Fruit fly (Drosophila melanogaster) whole organism, embryonic: ENCODE data around the gene CG14147.

Experiments used
- Atf6 ChIP-seq: fragments of 200-800 bp; sonication (Bioruptor generic); IDR thresholded peaks from 2 replicates; pipeline ENCODE4 v1.3.6; 2022; ENCODE audit warnings: missing biosample characterization, missing genetic modification characterization
- BEAF-32 ChIP-seq: fragments of 200-800 bp; sonication (Bioruptor generic); optimal IDR thresholded peaks from 3 replicates; lab custom pipeline; 2017; ENCODE audit warnings: missing biosample characterization, missing genetic modification characterization, mild to moderate bottlenecking, moderate library complexity, missing genetic modification reagents
- Bteb2 ChIP-seq: fragments of 200-800 bp; sonication (Bioruptor generic); optimal IDR thresholded peaks from 2 replicates; lab custom pipeline; 2016; ENCODE audit warnings: missing biosample characterization, missing genetic modification characterization
- CG10321 ChIP-seq: fragments of 200-800 bp; sonication (Bioruptor generic); IDR thresholded peaks from 2 replicates; pipeline ENCODE4 v1.3.6; 2022; ENCODE audit warnings: missing biosample characterization, missing genetic modification characterization
- CG13296 ChIP-seq: fragments of 200-800 bp; sonication (Bioruptor generic); optimal IDR thresholded peaks from 3 replicates; lab custom pipeline; 2018; ENCODE audit warnings: missing biosample characterization, mild to moderate bottlenecking, missing genetic modification characterization
- CG14014 ChIP-seq: fragments of 200-800 bp; sonication (Bioruptor generic); IDR thresholded peaks from 2 replicates; pipeline ENCODE4 v1.3.6; 2022; ENCODE audit warnings: missing biosample characterization, missing genetic modification characterization
- CG14710 ChIP-seq: fragments of 200-800 bp; sonication (Bioruptor generic); optimal IDR thresholded peaks from 3 replicates; lab custom pipeline; 2019; ENCODE audit warnings: missing biosample characterization, mild to moderate bottlenecking, missing genetic modification characterization, moderate library complexity
- CG17568 ChIP-seq: fragments of 200-800 bp; sonication (Bioruptor generic); optimal IDR thresholded peaks from 2 replicates; lab custom pipeline; 2018; ENCODE audit warnings: missing biosample characterization, mild to moderate bottlenecking, missing genetic modification characterization, moderate library complexity
- CG18011 ChIP-seq: fragments of 200-800 bp; sonication (Bioruptor generic); optimal IDR thresholded peaks from 2 replicates; lab custom pipeline; 2017; ENCODE audit warnings: missing biosample characterization, missing genetic modification characterization, mild to moderate bottlenecking, moderate library complexity, missing genotype
- CG18764 ChIP-seq: fragments of 200-800 bp; sonication (Bioruptor generic); optimal IDR thresholded peaks from 3 replicates; lab custom pipeline; 2016; ENCODE audit warnings: missing biosample characterization, missing genetic modification characterization
- CG30020 ChIP-seq: fragments of 200-800 bp; optimal IDR thresholded peaks from 2 replicates; lab custom pipeline; 2019; ENCODE audit warnings: missing biosample characterization, mild to moderate bottlenecking, missing genetic modification characterization, moderate library complexity
- CG31224 ChIP-seq: fragments of 200-800 bp; sonication (Bioruptor generic); IDR thresholded peaks from 2 replicates; pipeline ENCODE4 v1.3.6; 2022; ENCODE audit warnings: missing biosample characterization, missing genetic modification characterization
- CG6689 ChIP-seq: fragments of 200-800 bp; sonication (Bioruptor generic); IDR thresholded peaks from 2 replicates; pipeline ENCODE4 v1.3.6; 2022; ENCODE audit warnings: missing biosample characterization, missing genetic modification characterization
- CG7745 ChIP-seq: fragments of 200-800 bp; sonication (Bioruptor generic); optimal IDR thresholded peaks from 2 replicates; lab custom pipeline; 2018; ENCODE audit warnings: missing biosample characterization, mild to moderate bottlenecking, missing genetic modification characterization, moderate library complexity
- CG8290 ChIP-seq, 3 experiments: fragments of 200-800 bp; sonication (Bioruptor generic); optimal IDR thresholded peaks; 2 replicates each; lab custom pipeline; 2016 to 2019; ENCODE audit warnings: missing biosample characterization in 3 of 3, missing genetic modification characterization in 3 of 3, mild to moderate bottlenecking in 2 of 3, moderate library complexity in 1 of 3
- CG8388 ChIP-seq: fragments of 200-800 bp; sonication (Bioruptor generic); optimal IDR thresholded peaks from 2 replicates; lab custom pipeline; 2019; ENCODE audit warnings: missing biosample characterization, mild to moderate bottlenecking, missing genetic modification characterization, moderate library complexity
- CG8765 ChIP-seq: fragments of 200-800 bp; sonication (Bioruptor generic); IDR thresholded peaks from 2 replicates; pipeline ENCODE4 v1.3.6; 2022; ENCODE audit warnings: missing biosample characterization, missing genetic modification characterization
- CG9437 ChIP-seq: fragments of 200-800 bp; sonication (Bioruptor generic); optimal IDR thresholded peaks from 2 replicates; lab custom pipeline; 2018; ENCODE audit warnings: missing biosample characterization, mild to moderate bottlenecking, missing genetic modification characterization
- CG9932 ChIP-seq: fragments of 200-800 bp; sonication (Bioruptor generic); IDR thresholded peaks from 2 replicates; pipeline ENCODE4 v1.3.6; 2022; ENCODE audit warnings: missing biosample characterization, missing genetic modification characterization
- D ChIP-seq, 2 experiments: fragments of 200-800 bp in 1 of 2; fragments of >200 bp in 1 of 2; sonication (Bioruptor generic) in 1 of 2; optimal IDR thresholded peaks; 2 replicates in 1 of 2; 3 replicates in 1 of 2; lab custom pipeline; 2017; ENCODE audit warnings: mild to moderate bottlenecking in 1 of 2, missing biosample characterization in 1 of 2, missing genetic modification characterization in 1 of 2, missing genetic modification reagents in 1 of 2
- Dfd ChIP-seq, 2 experiments: fragments of >200 bp; optimal IDR thresholded peaks; 2 replicates each; lab custom pipeline; 2017; ENCODE audit warnings: missing biosample characterization in 2 of 2, missing genetic modification characterization in 2 of 2
- Dp ChIP-seq: fragments of 200-800 bp; sonication (Bioruptor generic); optimal IDR thresholded peaks from 2 replicates; lab custom pipeline; 2018; ENCODE audit warnings: missing biosample characterization, mild to moderate bottlenecking, missing genetic modification characterization, moderate library complexity
- Drgx ChIP-seq: fragments of 200-800 bp; sonication (Bioruptor generic); IDR thresholded peaks from 2 replicates; pipeline ENCODE4 v1.3.6; 2022; ENCODE audit warnings: missing biosample characterization, missing genetic modification characterization
- Ets65A ChIP-seq: fragments of 200-800 bp; sonication (Bioruptor generic); peaks from one replicate; lab custom pipeline; 2016; ENCODE audit warnings: missing biosample characterization, missing genetic modification characterization
- Fer1 ChIP-seq: fragments of 200-800 bp; sonication (Bioruptor generic); optimal IDR thresholded peaks from 2 replicates; lab custom pipeline; 2017; ENCODE audit warnings: missing biosample characterization, mild to moderate bottlenecking, missing genetic modification characterization
- HLH4C ChIP-seq: fragments of 200-800 bp; sonication (Bioruptor generic); IDR thresholded peaks from 3 replicates; pipeline ENCODE4 v1.3.6; 2022; ENCODE audit warnings: missing biosample characterization, missing genetic modification characterization; ENCODE audit not compliant: partially characterized antibody
- Hr39 ChIP-seq: fragments of >200 bp; optimal IDR thresholded peaks from 2 replicates; lab custom pipeline; 2017
- Pdp1 ChIP-seq, 2 experiments: fragments of 200-800 bp; sonication (Bioruptor generic); optimal IDR thresholded peaks; 3 replicates each; lab custom pipeline; 2016; ENCODE audit warnings: missing biosample characterization in 2 of 2, missing genetic modification characterization in 2 of 2, mild to moderate bottlenecking in 1 of 2, moderate library complexity in 1 of 2
- Ptx1 ChIP-seq: fragments of 200-800 bp; sonication (Bioruptor generic); IDR thresholded peaks from 2 replicates; pipeline ENCODE4 v1.3.6; 2022; ENCODE audit warnings: missing biosample characterization, missing genetic modification characterization
- Sox102F ChIP-seq: fragments of 200-800 bp; sonication (Bioruptor generic); optimal IDR thresholded peaks from 2 replicates; lab custom pipeline; 2018; ENCODE audit warnings: missing biosample characterization, mild to moderate bottlenecking, missing genetic modification characterization, moderate library complexity
- abd-A ChIP-seq: fragments of 200-800 bp; sonication (Bioruptor generic); optimal IDR thresholded peaks from 3 replicates; lab custom pipeline; 2019; ENCODE audit warnings: missing biosample characterization, mild to moderate bottlenecking, missing genetic modification characterization, moderate library complexity
- bab2 ChIP-seq: fragments of 200-800 bp; sonication (Bioruptor generic); optimal IDR thresholded peaks from 2 replicates; lab custom pipeline; 2016; ENCODE audit warnings: missing biosample characterization, missing genetic modification characterization
- gem ChIP-seq: fragments of 200-800 bp; sonication (Bioruptor generic); optimal IDR thresholded peaks from 2 replicates; lab custom pipeline; 2019; ENCODE audit warnings: missing biosample characterization, mild to moderate bottlenecking, missing genetic modification characterization, moderate library complexity
- lbe ChIP-seq: fragments of 200-800 bp; sonication (Bioruptor generic); optimal IDR thresholded peaks from 2 replicates; lab custom pipeline; 2016; ENCODE audit warnings: missing biosample characterization, mild to moderate bottlenecking, missing genetic modification characterization
- lilli ChIP-seq: fragments of 200-800 bp; sonication (Bioruptor generic); optimal IDR thresholded peaks from 3 replicates; lab custom pipeline; 2016; ENCODE audit warnings: missing biosample characterization, missing genetic modification characterization
- mam ChIP-seq: fragments of 200-800 bp; sonication (Bioruptor generic); optimal IDR thresholded peaks from 3 replicates; lab custom pipeline; 2016; ENCODE audit warnings: missing biosample characterization, missing genetic modification characterization
- nom ChIP-seq: fragments of 200-800 bp; sonication (Bioruptor generic); optimal IDR thresholded peaks from 2 replicates; lab custom pipeline; 2017; ENCODE audit warnings: missing biosample characterization, missing genetic modification characterization, mild to moderate bottlenecking, moderate library complexity, missing genetic modification reagents
- org-1 ChIP-seq: fragments of 200-800 bp; sonication (Bioruptor generic); optimal IDR thresholded peaks from 2 replicates; lab custom pipeline; 2017; ENCODE audit warnings: missing biosample characterization, missing genetic modification characterization
- ro ChIP-seq: fragments of 200-800 bp; sonication (Bioruptor generic); IDR thresholded peaks from 2 replicates; pipeline ENCODE4 v1.3.6; 2022; ENCODE audit warnings: missing biosample characterization, missing genetic modification characterization
- row ChIP-seq: fragments of 200-800 bp; sonication (Bioruptor generic); IDR thresholded peaks from 3 replicates; pipeline ENCODE4 v1.3.6; 2022; ENCODE audit warnings: missing biosample characterization, missing genetic modification characterization
- sd ChIP-seq: fragments of 200-800 bp; sonication (Bioruptor generic); optimal IDR thresholded peaks from 3 replicates; lab custom pipeline; 2018; ENCODE audit warnings: missing biosample characterization, mild to moderate bottlenecking, missing genetic modification characterization, moderate library complexity
- sqz ChIP-seq: fragments of 200-800 bp; sonication (Bioruptor generic); optimal IDR thresholded peaks from 3 replicates; lab custom pipeline; 2018; ENCODE audit warnings: missing biosample characterization, mild to moderate bottlenecking, missing genetic modification characterization
- stwl ChIP-seq: fragments of 200-800 bp; sonication (Bioruptor generic); optimal IDR thresholded peaks from 3 replicates; lab custom pipeline; 2018; ENCODE audit warnings: missing biosample characterization, mild to moderate bottlenecking, missing genetic modification characterization, moderate library complexity
- vnd ChIP-seq: fragments of 200-800 bp; sonication (Bioruptor generic); IDR thresholded peaks from 3 replicates; pipeline ENCODE4 v1.3.6; 2022; ENCODE audit warnings: missing biosample characterization, missing genetic modification characterization; ENCODE audit not compliant: partially characterized antibody
- vvl ChIP-seq: fragments of 200-800 bp; sonication (Bioruptor generic); IDR thresholded peaks from 2 replicates; pipeline ENCODE4 v1.3.6; 2022; ENCODE audit warnings: missing biosample characterization, missing genetic modification characterization

Gene CG14147

dm6 chr3L:10977438-10977837 lies 5.0 kb downstream of the CG14147 start:
- TF ChIP-seq lbe (GFP tag; lab: Kevin White, UChicago) (peak; percentile 63), sqz (GFP tag; lab: Kevin White, UChicago) (no peak), gem (tag; lab: Kevin White, UChicago) (no peak), Ptx1 (GFP tag; lab: Robert Waterston, UW) (no peak), CG9932 (GFP tag; lab: Robert Waterston, UW) (no peak), CG8388 (GFP tag; lab: Kevin White, UChicago) (no peak), vnd (GFP tag; lab: Robert Waterston, UW) (0 out of 3 replicates have a peak, but pooled peaks have one; percentile 7), mam (GFP tag; lab: Kevin White, UChicago) (no peak), Hr39 (lab: Kevin White, UChicago) (no peak), CG6689 (GFP tag; lab: Robert Waterston, UW) (no peak), nom (GFP tag; lab: Kevin White, UChicago) (peak; percentile 74), CG18011 (no peak), Dp (GFP tag; lab: Kevin White, UChicago) (no peak)

DNA sequence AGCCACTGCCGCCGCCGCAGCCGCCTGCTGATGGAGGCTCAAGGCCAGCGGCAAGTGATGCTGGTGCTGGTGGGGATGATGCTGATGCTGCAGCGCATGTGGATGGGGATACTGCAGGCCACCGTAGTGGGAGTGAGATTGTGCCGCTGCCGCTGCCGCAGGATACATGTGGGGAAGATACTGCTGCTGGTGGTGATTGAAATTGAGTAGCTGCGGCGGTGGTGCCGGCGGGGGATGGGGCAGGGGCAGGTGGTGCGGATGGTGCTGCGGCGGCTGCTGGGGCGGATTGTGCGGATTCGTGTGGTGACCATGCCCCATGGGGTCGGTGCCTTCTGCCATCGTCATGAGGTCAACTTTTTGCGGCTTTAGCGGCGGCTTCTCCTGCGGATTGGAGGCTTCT lies 12.1 kb downstream of the CG14147 start:
- TF ChIP-seq CG17568 (no peak), HLH4C (GFP tag; lab: Robert Waterston, UW) (no peak), sd (tag; lab: Kevin White, UChicago) (no peak), org-1 (no peak), abd-A (no peak), CG13296 (GFP tag; lab: Kevin White, UChicago) (no peak), Ptx1 (GFP tag; lab: Robert Waterston, UW) (no peak), Hr39 (lab: Kevin White, UChicago) (peak; percentile 55), Ets65A (GFP tag; lab: Kevin White, UChicago) (peak; percentile 15), D (optimal IDR thresholded peaks at IDR 0.05; lab: Kevin White, UChicago) (no peak), D (GFP tag; optimal IDR thresholded peaks at IDR 0.05; lab: Kevin White, UChicago) (no peak)

- no peak for TF ChIP-seq Dfd (GFP tag; optimal IDR thresholded peaks at IDR 0.05; lab: Kevin White, UChicago)
- peak; percentile 63 for TF ChIP-seq stwl (tag; lab: Kevin White, UChicago)
- TF ChIP-seq BEAF-32 = peak; percentile 5
- no peak for TF ChIP-seq CG8290 (GFP tag; optimal IDR thresholded peaks at IDR 0.05; lab: Kevin White, UChicago)
- TF ChIP-seq CG8290 (tag; optimal IDR thresholded peaks at IDR 0.05; lab: Kevin White, UChicago) = no peak
- no peak for TF ChIP-seq Fer1 (GFP tag; lab: Kevin White, UChicago)
- peak in 1 of 2 experiments; percentile 67 for TF ChIP-seq Pdp1 (GFP tag; optimal IDR thresholded peaks at IDR 0.05; lab: Kevin White, UChicago)
- no peak for TF ChIP-seq CG7745
- TF ChIP-seq CG9437 (GFP tag; lab: Kevin White, UChicago) = peak; percentile 78
- peak; percentile 54; the same call in 1 of the 2 replicates for TF ChIP-seq CG10321
- TF ChIP-seq lilli (GFP tag; lab: Kevin White, UChicago) = no peak
- TF ChIP-seq Bteb2 (GFP tag; lab: Kevin White, UChicago) = no peak
Observed at dm6 chr3L:10985592-10985991, 13.1 kb downstream of the CG14147 start.

dm6 chr3L:10986613-10987012 lies 14.2 kb downstream of the CG14147 start:
- TF ChIP-seq row (GFP tag; lab: Robert Waterston, UW) = 0 out of 3 replicates have a peak, but pooled peaks have one; percentile 16
- TF ChIP-seq Drgx (GFP tag; lab: Robert Waterston, UW) = 0 out of 2 replicates have a peak, but pooled peaks have one; percentile 11
- no peak for TF ChIP-seq CG30020 (tag; lab: Kevin White, UChicago)
- 0 out of 2 replicates have a peak, but pooled peaks have one; percentile 9 for TF ChIP-seq Ptx1 (GFP tag; lab: Robert Waterston, UW)
- no peak for TF ChIP-seq CG31224 (GFP tag; lab: Robert Waterston, UW)
- no peak for TF ChIP-seq bab2 (GFP tag; lab: Kevin White, UChicago)
- TF ChIP-seq Sox102F = no peak
- TF ChIP-seq CG18764 = no peak
- TF ChIP-seq vvl (GFP tag; lab: Robert Waterston, UW) = no peak
- TF ChIP-seq ro = no peak
- TF ChIP-seq CG8765 (GFP tag; lab: Robert Waterston, UW) = no peak
- TF ChIP-seq Atf6 = no peak
- no peak for TF ChIP-seq CG14710 (tag; lab: Kevin White, UChicago)
- 0 out of 2 replicates have a peak, but pooled peaks have one; percentile 9 for TF ChIP-seq CG14014 (GFP tag; lab: Robert Waterston, UW)
